Worm (Caenorhabditis elegans) whole organism, L3 larva: ENCODE results near the gene T07A9.14.

Source experiments
- R02D3.7 ChIP-seq: fragments of 150-350 bp; optimal IDR thresholded peaks from 2 replicates; lab custom pipeline; 2014; ENCODE audit warnings: missing biosample characterization, missing genetic modification characterization
- ZK546.5 ChIP-seq: sonication (generic microtip); optimal IDR thresholded peaks from 2 replicates; lab custom pipeline; 2017; ENCODE audit warnings: missing biosample characterization, missing genetic modification characterization
- aly-2 ChIP-seq: fragments of 150-350 bp; optimal IDR thresholded peaks from 2 replicates; lab custom pipeline; 2014; ENCODE audit warnings: missing biosample characterization, missing genetic modification characterization
- ama-1 ChIP-seq: fragments of 150-350 bp; optimal IDR thresholded peaks from 2 replicates; lab custom pipeline; 2018
- ceh-16 ChIP-seq: sonication (generic microtip); optimal IDR thresholded peaks from 2 replicates; lab custom pipeline; 2017; ENCODE audit warnings: missing biosample characterization, missing genetic modification characterization
- ceh-28 ChIP-seq: fragments of 150-350 bp; optimal IDR thresholded peaks from 2 replicates; lab custom pipeline; 2014; ENCODE audit warnings: missing biosample characterization, missing genetic modification reagents, missing genetic modification characterization
- ceh-82 ChIP-seq: fragments of 150-350 bp; optimal IDR thresholded peaks from 2 replicates; lab custom pipeline; 2014; ENCODE audit warnings: missing biosample characterization, missing genetic modification characterization
- ceh-9 ChIP-seq: sonication (generic microtip); optimal IDR thresholded peaks from 2 replicates; lab custom pipeline; 2018; ENCODE audit warnings: missing biosample characterization, missing genetic modification characterization
- daf-12 ChIP-seq: fragments of 150-350 bp; optimal IDR thresholded peaks from 2 replicates; lab custom pipeline; 2014; ENCODE audit warnings: missing biosample characterization, missing genetic modification reagents, missing genetic modification characterization
- egl-27 ChIP-seq: sonication (generic microtip); optimal IDR thresholded peaks from 4 replicates; lab custom pipeline; 2017; ENCODE audit warnings: missing biosample characterization, missing genetic modification reagents, missing genetic modification characterization
- egl-5 ChIP-seq: fragments of 150-350 bp; optimal IDR thresholded peaks from 2 replicates; lab custom pipeline; 2017; ENCODE audit warnings: missing biosample characterization, missing genetic modification reagents, missing genetic modification characterization, inconsistent platforms
- elt-1 ChIP-seq: fragments of 150-350 bp; optimal IDR thresholded peaks from 2 replicates; lab custom pipeline; 2014; ENCODE audit warnings: missing biosample characterization, missing genetic modification characterization
- elt-2 ChIP-seq: sonication (generic microtip); optimal IDR thresholded peaks from 2 replicates; lab custom pipeline; 2016; ENCODE audit warnings: missing genetic modification reagents, mild to moderate bottlenecking, missing genetic modification characterization, missing compliant biosample characterization
- elt-3 ChIP-seq, 3 experiments: fragments of 150-350 bp in 1 of 3; sonication (generic microtip) in 2 of 3; optimal IDR thresholded peaks; 2 replicates in 2 of 3; 4 replicates in 1 of 3; lab custom pipeline; 2014 to 2017; ENCODE audit warnings: missing biosample characterization in 3 of 3, missing genetic modification characterization in 3 of 3
- eor-1 ChIP-seq, 2 experiments: fragments of 150-350 bp; optimal IDR thresholded peaks; 2 replicates each; lab custom pipeline; 2014 to 2018; ENCODE audit warnings: missing biosample characterization in 2 of 2, missing genetic modification characterization in 2 of 2
- fkh-10 ChIP-seq: sonication (generic microtip); optimal IDR thresholded peaks from 2 replicates; lab custom pipeline; 2017; ENCODE audit warnings: missing biosample characterization, missing genetic modification reagents, missing genetic modification characterization
- fkh-2 ChIP-seq: fragments of 150-350 bp; optimal IDR thresholded peaks from 2 replicates; lab custom pipeline; 2014; ENCODE audit warnings: missing biosample characterization, missing genetic modification reagents, missing genetic modification characterization
- hmg-11 ChIP-seq: sonication (generic microtip); optimal IDR thresholded peaks from 2 replicates; lab custom pipeline; 2016; ENCODE audit warnings: missing genetic modification characterization, missing compliant biosample characterization
- jun-1 ChIP-seq: fragments of 150-350 bp; optimal IDR thresholded peaks from 2 replicates; lab custom pipeline; 2014; ENCODE audit warnings: missing biosample characterization, missing genetic modification reagents, missing genetic modification characterization
- lin-15B ChIP-seq: fragments of 150-350 bp; optimal IDR thresholded peaks from 2 replicates; lab custom pipeline; 2014; ENCODE audit warnings: missing biosample characterization, missing genetic modification characterization
- lin-39 ChIP-seq: fragments of 150-350 bp; optimal IDR thresholded peaks from 2 replicates; lab custom pipeline; 2018; ENCODE audit warnings: missing biosample characterization, missing genetic modification reagents, missing genetic modification characterization
- lsy-12 ChIP-seq: sonication (generic microtip); optimal IDR thresholded peaks from 2 replicates; lab custom pipeline; 2016; ENCODE audit warnings: mild to moderate bottlenecking, missing genetic modification characterization, missing compliant biosample characterization
- mdl-1 ChIP-seq: fragments of 150-350 bp; optimal IDR thresholded peaks from 2 replicates; lab custom pipeline; 2014; ENCODE audit warnings: missing biosample characterization, missing genetic modification characterization
- mml-1 ChIP-seq: fragments of 150-350 bp; sonication (generic microtip); optimal IDR thresholded peaks from 3 replicates; lab custom pipeline; 2014; ENCODE audit warnings: missing biosample characterization, missing genetic modification characterization
- nfya-1 ChIP-seq: sonication (generic microtip); optimal IDR thresholded peaks from 2 replicates; lab custom pipeline; 2017; ENCODE audit warnings: missing genetic modification characterization, mild to moderate bottlenecking, missing compliant biosample characterization, antibody characterized with exemption, moderate library complexity; ENCODE audit not compliant: insufficient read depth
- nhr-11 ChIP-seq: fragments of 150-350 bp; optimal IDR thresholded peaks from 2 replicates; lab custom pipeline; 2014; ENCODE audit warnings: missing biosample characterization, missing genetic modification characterization
- nhr-12 ChIP-seq: fragments of 150-350 bp; optimal IDR thresholded peaks from 2 replicates; lab custom pipeline; 2014; ENCODE audit warnings: missing biosample characterization, missing genetic modification characterization
- nhr-23 ChIP-seq: fragments of 150-350 bp; optimal IDR thresholded peaks from 2 replicates; lab custom pipeline; 2014; ENCODE audit warnings: missing biosample characterization, missing genetic modification reagents, missing genetic modification characterization
- nhr-237 ChIP-seq: fragments of 150-350 bp; optimal IDR thresholded peaks from 2 replicates; lab custom pipeline; 2014; ENCODE audit warnings: missing biosample characterization, missing genetic modification characterization
- nhr-25 ChIP-seq: sonication (generic microtip); optimal IDR thresholded peaks from 2 replicates; lab custom pipeline; 2017; ENCODE audit warnings: missing biosample characterization, missing genetic modification characterization
- nhr-28 ChIP-seq: fragments of 150-350 bp; optimal IDR thresholded peaks from 2 replicates; lab custom pipeline; 2014; ENCODE audit warnings: missing biosample characterization, missing genetic modification characterization
- nhr-43 ChIP-seq: sonication (generic microtip); optimal IDR thresholded peaks from 2 replicates; lab custom pipeline; 2016; ENCODE audit warnings: mild to moderate bottlenecking, missing genetic modification characterization, missing compliant biosample characterization; ENCODE audit not compliant: poor library complexity, severe bottlenecking
- nhr-67 ChIP-seq: fragments of 150-350 bp; optimal IDR thresholded peaks from 2 replicates; lab custom pipeline; 2014; ENCODE audit warnings: missing biosample characterization, missing genetic modification characterization
- nhr-76 ChIP-seq: fragments of 150-350 bp; sonication (generic microtip); optimal IDR thresholded peaks from 5 replicates; lab custom pipeline; 2014; ENCODE audit warnings: missing biosample characterization, missing genetic modification characterization
- nhr-77 ChIP-seq: fragments of 150-350 bp; optimal IDR thresholded peaks from 2 replicates; lab custom pipeline; 2014; ENCODE audit warnings: missing biosample characterization, missing genetic modification characterization
- pha-4 ChIP-seq: fragments of 150-350 bp; optimal IDR thresholded peaks from 2 replicates; lab custom pipeline; 2014; ENCODE audit warnings: missing biosample characterization, missing genetic modification reagents, missing genetic modification characterization
- pqm-1 ChIP-seq: fragments of 150-350 bp; optimal IDR thresholded peaks from 2 replicates; lab custom pipeline; 2017; ENCODE audit warnings: missing biosample characterization, missing genetic modification characterization, inconsistent platforms
- skn-1 ChIP-seq: fragments of 150-350 bp; optimal IDR thresholded peaks from 2 replicates; lab custom pipeline; 2014; ENCODE audit warnings: missing biosample characterization, missing genetic modification characterization
- snpc-4 ChIP-seq: fragments of 150-350 bp; optimal IDR thresholded peaks from 2 replicates; lab custom pipeline; 2014; ENCODE audit warnings: missing biosample characterization, missing genetic modification characterization
- tbx-2 ChIP-seq: sonication (generic microtip); optimal IDR thresholded peaks from 2 replicates; lab custom pipeline; 2016; ENCODE audit warnings: mild to moderate bottlenecking, missing genetic modification characterization, missing compliant biosample characterization
- unc-39 ChIP-seq: sonication (generic microtip); optimal IDR thresholded peaks from 4 replicates; lab custom pipeline; 2017; ENCODE audit warnings: missing biosample characterization, missing genetic modification characterization
- unc-62 ChIP-seq: fragments of 150-350 bp; sonication (generic microtip); optimal IDR thresholded peaks from 4 replicates; lab custom pipeline; 2014; ENCODE audit warnings: missing biosample characterization, missing genetic modification reagents, missing genetic modification characterization
- zag-1 ChIP-seq: fragments of 150-350 bp; optimal IDR thresholded peaks from 2 replicates; lab custom pipeline; 2014; ENCODE audit warnings: missing biosample characterization, missing genetic modification characterization
- ztf-11 ChIP-seq: fragments of 150-350 bp; optimal IDR thresholded peaks from 2 replicates; lab custom pipeline; 2014; ENCODE audit warnings: missing biosample characterization, missing genetic modification characterization
- ztf-4 ChIP-seq: fragments of 150-350 bp; optimal IDR thresholded peaks from 2 replicates; lab custom pipeline; 2014; ENCODE audit warnings: missing biosample characterization, missing genetic modification characterization

Gene T07A9.14

ce11 chrIV:387283-388048, 967 bp downstream of the T07A9.14 start:
- no peak for TF ChIP-seq nhr-28 (tag; lab: Kevin White, UChicago)
- no peak for TF ChIP-seq ZK546.5 (tag; lab: Kevin White, UChicago)
- no peak for TF ChIP-seq lsy-12
- no peak for TF ChIP-seq tbx-2 (tag; lab: Kevin White, UChicago)
- no peak for TF ChIP-seq nhr-25 (tag; lab: Kevin White, UChicago)
- no peak for TF ChIP-seq lin-15B (tag; lab: Kevin White, UChicago)
- TF ChIP-seq ztf-4 (tag; lab: Kevin White, UChicago) = no peak
- TF ChIP-seq elt-1 (tag; lab: Kevin White, UChicago) = no peak

DNA sequence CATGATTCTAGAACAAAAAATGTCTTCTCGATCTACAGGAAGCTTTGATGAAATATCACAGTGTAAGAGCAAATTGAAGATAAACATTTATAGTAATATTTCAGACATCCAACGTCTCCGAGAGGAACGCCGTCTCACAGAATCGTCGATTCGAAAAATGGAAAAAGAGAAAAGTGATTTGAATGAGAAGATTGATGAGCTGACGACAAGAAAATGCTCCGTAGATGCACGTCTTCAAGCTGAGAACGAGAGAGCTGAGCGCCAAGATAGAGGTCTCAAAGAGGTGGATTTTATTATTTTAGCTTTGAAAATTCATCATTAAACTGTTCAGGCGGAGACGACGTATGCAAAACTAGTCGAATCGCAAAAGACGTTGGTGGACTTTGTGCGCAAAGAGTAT, 1.6 kb downstream of the T07A9.14 start, which contains the start of gene ssna-1:
Gene ssna-1 (plus strand): TSS at position 12 of the 400 bp plus-strand sequence.
- no peak for TF ChIP-seq ztf-11
- TF ChIP-seq fkh-2 (tag; lab: Kevin White, UChicago) = no peak
- TF ChIP-seq skn-1 = no peak
- TF ChIP-seq nhr-12 (tag; lab: Kevin White, UChicago) = no peak
- TF ChIP-seq nhr-76 (tag; lab: Kevin White, UChicago) = no peak

- TF ChIP-seq aly-2 (tag; lab: Kevin White, UChicago) (no peak), mml-1 (tag; lab: Kevin White, UChicago) (no peak), nhr-11 (tag; lab: Kevin White, UChicago) (no peak), ceh-28 (tag; lab: Kevin White, UChicago) (peak; percentile 86), pqm-1 (tag; lab: Kevin White, UChicago) (peak; percentile 4), ceh-82 (peak; percentile 88), fkh-10 (GFP tag; lab: Kevin White, UChicago) (peak; percentile 50), pha-4 (tag; lab: Kevin White, UChicago) (peak; percentile 89), nhr-67 (tag; lab: Kevin White, UChicago) (peak; percentile 42), R02D3.7 (peak; percentile 91), lin-39 (tag; lab: Kevin White, UChicago) (peak; percentile 88), jun-1 (tag; lab: Kevin White, UChicago) (peak; percentile 70), lsy-12 (peak; percentile 86), nhr-76 (tag; lab: Kevin White, UChicago) (peak; percentile 32), elt-1 (tag; lab: Kevin White, UChicago) (peak; percentile 34), snpc-4 (tag; lab: Kevin White, UChicago) (peak; percentile 77), elt-2 (peak; percentile 73), lin-15B (tag; lab: Kevin White, UChicago) (peak; percentile 79), ceh-9 (tag; lab: Kevin White, UChicago) (no peak), elt-3 (tag; optimal IDR thresholded peaks at IDR 0.05; lab: Kevin White, UChicago) (no peak), nhr-28 (tag; lab: Kevin White, UChicago) (no peak), ceh-16 (no peak), unc-62 (GFP tag; lab: Kevin White, UChicago) (no peak), daf-12 (tag; lab: Kevin White, UChicago) (no peak), tbx-2 (tag; lab: Kevin White, UChicago) (peak; percentile 83), nhr-237 (tag; lab: Kevin White, UChicago) (no peak), eor-1 (tag; optimal IDR thresholded peaks at IDR 0.05; lab: Kevin White, UChicago) (no peak), nhr-23 (tag; lab: Kevin White, UChicago) (peak; percentile 92), skn-1 (peak; percentile 77), zag-1 (tag; lab: Kevin White, UChicago) (peak; percentile 48), hmg-11 (tag; lab: Kevin White, UChicago) (peak; percentile 96), nhr-77 (tag; lab: Kevin White, UChicago) (peak; percentile 48), nfya-1 (tag; lab: Kevin White, UChicago) (peak; percentile 80), nhr-43 (tag; lab: Kevin White, UChicago) (peak; percentile 97), unc-39 (tag; lab: Kevin White, UChicago) (no peak), egl-5 (tag; lab: Kevin White, UChicago) (peak; percentile 76), fkh-2 (tag; lab: Kevin White, UChicago) (no peak), egl-27 (tag; lab: Kevin White, UChicago) (no peak), mdl-1 (tag; lab: Kevin White, UChicago) (no peak), ZK546.5 (tag; lab: Kevin White, UChicago) (no peak), ztf-11 (no peak), nhr-12 (tag; lab: Kevin White, UChicago) (no peak), ama-1 (peak; percentile 27), nhr-25 (tag; lab: Kevin White, UChicago) (peak; percentile 72)
These were observed 3.8 kb downstream of the T07A9.14 start, which contains the start of the genes ears-2 and uncp-18 for ce11 chrIV:390279-390678. Gene ears-2 (minus strand): TSS chrIV:390468. Gene uncp-18 (plus strand): TSS chrIV:390560.
